Worm (Caenorhabditis elegans): ENCODE measurements around the gene H23N18.5.

- TF ChIP-seq ceh-82 (tag; optimal IDR thresholded peaks at IDR 0.05) (no peak), unc-62 (GFP tag; optimal IDR thresholded peaks at IDR 0.05) (no peak), aly-2 (tag; optimal IDR thresholded peaks at IDR 0.05) (no peak), lsy-2 (tag; optimal IDR thresholded peaks at IDR 0.05) (peak in 1 of 2 experiments; percentile 49), nhr-23 (tag; optimal IDR thresholded peaks at IDR 0.05) (no peak), egl-27 (tag; optimal IDR thresholded peaks at IDR 0.05) (no peak)
Measured at ce11 chrV:4862737-4863136, 49.4 kb downstream of the H23N18.5 start, which contains the start of gene C37H5.13.

Measured in whole organism, L2 larva.